Fruit fly (Drosophila melanogaster): ENCODE measurements around the gene CG42481.

CG42481 gene

dm6 chr3L:13298923-13299322, at the start of gene CG42481:
TSS of gene CG42481 (minus strand) at chr3L:13299023.
- no peak for TF ChIP-seq CG14711 (tag; optimal IDR thresholded peaks at IDR 0.05)
- TF ChIP-seq kay (GFP tag; ENCODE audit: borderline replicate concordance) = no peak
- no peak for TF ChIP-seq Clk (GFP tag; optimal IDR thresholded peaks at IDR 0.05)
- no peak for TF ChIP-seq Hr96 (GFP tag; optimal IDR thresholded peaks at IDR 0.05)
- no peak for TF ChIP-seq Crg-1 (GFP tag; optimal IDR thresholded peaks at IDR 0.05)
- no peak for TF ChIP-seq bab1 (GFP tag; optimal IDR thresholded peaks at IDR 0.05)
- TF ChIP-seq ovo (GFP tag; optimal IDR thresholded peaks at IDR 0.05) = no peak
- no peak for TF ChIP-seq cnc (optimal IDR thresholded peaks at IDR 0.05)
- no peak for TF ChIP-seq CG1620 (GFP tag; optimal IDR thresholded peaks at IDR 0.05)
- no peak for TF ChIP-seq Mnt (GFP tag; optimal IDR thresholded peaks at IDR 0.05)

- TF ChIP-seq Crg-1 (GFP tag; optimal IDR thresholded peaks at IDR 0.05) (no peak), Hr96 (GFP tag; optimal IDR thresholded peaks at IDR 0.05) (no peak), cnc (optimal IDR thresholded peaks at IDR 0.05) (no peak), CG1620 (GFP tag; optimal IDR thresholded peaks at IDR 0.05) (no peak), CG33017 (tag; optimal IDR thresholded peaks at IDR 0.05) (no peak), bab1 (GFP tag; optimal IDR thresholded peaks at IDR 0.05) (no peak), Clk (GFP tag; optimal IDR thresholded peaks at IDR 0.05) (no peak), toe (GFP tag; optimal IDR thresholded peaks at IDR 0.05) (no peak), CG7101 (tag; optimal IDR thresholded peaks at IDR 0.05) (no peak), CG12768 (GFP tag; optimal IDR thresholded peaks at IDR 0.05) (no peak), cic (GFP tag; optimal IDR thresholded peaks at IDR 0.05) (no peak), Mnt (GFP tag; optimal IDR thresholded peaks at IDR 0.05) (no peak), kay (GFP tag; ENCODE audit: borderline replicate concordance) (no peak)
These were observed 30.0 kb upstream of the CG42481 start, which contains the start of gene CG14113 for dm6 chr3L:13328835-13329234. TSS of gene CG14113 (plus strand) at chr3L:13329135.

dm6 chr3L:13312250-13312649, 13.4 kb upstream of the CG42481 start:
- TF ChIP-seq kay (GFP tag; ENCODE audit: borderline replicate concordance) = no peak
- TF ChIP-seq cic (GFP tag; optimal IDR thresholded peaks at IDR 0.05) = no peak
- TF ChIP-seq Crg-1 (GFP tag; optimal IDR thresholded peaks at IDR 0.05) = no peak
- TF ChIP-seq pad (GFP tag; optimal IDR thresholded peaks at IDR 0.05) = no peak
- TF ChIP-seq CG7045 (GFP tag; optimal IDR thresholded peaks at IDR 0.05) = no peak
- no peak for TF ChIP-seq CG11617 (GFP tag; optimal IDR thresholded peaks at IDR 0.05)
- TF ChIP-seq CG14711 (tag; optimal IDR thresholded peaks at IDR 0.05) = no peak
- no peak for TF ChIP-seq CG1620 (GFP tag; optimal IDR thresholded peaks at IDR 0.05)
- TF ChIP-seq toe (GFP tag; optimal IDR thresholded peaks at IDR 0.05) = no peak
- no peak for TF ChIP-seq CG12768 (GFP tag; optimal IDR thresholded peaks at IDR 0.05)
- no peak for TF ChIP-seq cnc (optimal IDR thresholded peaks at IDR 0.05)
- TF ChIP-seq Hr96 (GFP tag; optimal IDR thresholded peaks at IDR 0.05) = no peak
- no peak for TF ChIP-seq tj (GFP tag; optimal IDR thresholded peaks at IDR 0.05)
- TF ChIP-seq Clk (GFP tag; optimal IDR thresholded peaks at IDR 0.05) = no peak
- TF ChIP-seq CG7101 (tag; optimal IDR thresholded peaks at IDR 0.05) = no peak

dm6 chr3L:13301787-13302186, 3.0 kb upstream of the CG42481 start:
- no peak for TF ChIP-seq CG33017 (tag; optimal IDR thresholded peaks at IDR 0.05)
- TF ChIP-seq tj (GFP tag; optimal IDR thresholded peaks at IDR 0.05) = no peak
- no peak for TF ChIP-seq CG14711 (tag; optimal IDR thresholded peaks at IDR 0.05)
- no peak for TF ChIP-seq CG5204 (GFP tag; optimal IDR thresholded peaks at IDR 0.05)
- no peak for TF ChIP-seq bab1 (GFP tag; optimal IDR thresholded peaks at IDR 0.05)
- no peak for TF ChIP-seq CG12768 (GFP tag; optimal IDR thresholded peaks at IDR 0.05)
- TF ChIP-seq CG7045 (GFP tag; optimal IDR thresholded peaks at IDR 0.05) = no peak
- no peak for TF ChIP-seq kay (GFP tag; ENCODE audit: borderline replicate concordance)
- TF ChIP-seq CG1620 (GFP tag; optimal IDR thresholded peaks at IDR 0.05) = no peak
- TF ChIP-seq CG11617 (GFP tag; optimal IDR thresholded peaks at IDR 0.05) = no peak

- no peak for TF ChIP-seq tj (GFP tag; optimal IDR thresholded peaks at IDR 0.05)
- no peak for TF ChIP-seq kay (GFP tag; ENCODE audit: borderline replicate concordance)
- TF ChIP-seq toe (GFP tag; optimal IDR thresholded peaks at IDR 0.05) = no peak
- no peak for TF ChIP-seq CG33017 (tag; optimal IDR thresholded peaks at IDR 0.05)
- TF ChIP-seq Hr96 (GFP tag; optimal IDR thresholded peaks at IDR 0.05) = no peak
- no peak for TF ChIP-seq ovo (GFP tag; optimal IDR thresholded peaks at IDR 0.05)
- TF ChIP-seq Clk (GFP tag; optimal IDR thresholded peaks at IDR 0.05) = no peak
- TF ChIP-seq cic (GFP tag; optimal IDR thresholded peaks at IDR 0.05) = no peak
- TF ChIP-seq bab1 (GFP tag; optimal IDR thresholded peaks at IDR 0.05) = no peak
- TF ChIP-seq pad (GFP tag; optimal IDR thresholded peaks at IDR 0.05) = no peak
- no peak for TF ChIP-seq CG14711 (tag; optimal IDR thresholded peaks at IDR 0.05)
- TF ChIP-seq Crg-1 (GFP tag; optimal IDR thresholded peaks at IDR 0.05) = no peak
- TF ChIP-seq CG7101 (tag; optimal IDR thresholded peaks at IDR 0.05) = no peak
- no peak for TF ChIP-seq CG7045 (GFP tag; optimal IDR thresholded peaks at IDR 0.05)
- TF ChIP-seq CG5204 (GFP tag; optimal IDR thresholded peaks at IDR 0.05) = no peak
These were observed 2.5 kb upstream of the CG42481 start, which contains the start of gene SP for dm6 chr3L:13301335-13301734. TSS of gene SP (plus strand) at chr3L:13301635.

dm6 chr3L:13300052-13300451, 1.2 kb upstream of the CG42481 start, which contains the start of gene CG43147:
TSS of gene CG43147 (minus strand) at chr3L:13300152.
- TF ChIP-seq cnc (optimal IDR thresholded peaks at IDR 0.05) (no peak), Mnt (GFP tag; optimal IDR thresholded peaks at IDR 0.05) (no peak), CG1620 (GFP tag; optimal IDR thresholded peaks at IDR 0.05) (no peak), kay (GFP tag; ENCODE audit: borderline replicate concordance) (no peak), bab1 (GFP tag; optimal IDR thresholded peaks at IDR 0.05) (no peak), toe (GFP tag; optimal IDR thresholded peaks at IDR 0.05) (no peak), Crg-1 (GFP tag; optimal IDR thresholded peaks at IDR 0.05) (no peak), cic (GFP tag; optimal IDR thresholded peaks at IDR 0.05) (no peak)

- TF ChIP-seq bab1 (GFP tag; optimal IDR thresholded peaks at IDR 0.05) (no peak), pad (GFP tag; optimal IDR thresholded peaks at IDR 0.05) (no peak), Crg-1 (GFP tag; optimal IDR thresholded peaks at IDR 0.05) (no peak), CG33017 (tag; optimal IDR thresholded peaks at IDR 0.05) (no peak), Hr96 (GFP tag; optimal IDR thresholded peaks at IDR 0.05) (no peak), tj (GFP tag; optimal IDR thresholded peaks at IDR 0.05) (no peak), CG14711 (tag; optimal IDR thresholded peaks at IDR 0.05) (no peak), cnc (optimal IDR thresholded peaks at IDR 0.05) (no peak), CG11617 (GFP tag; optimal IDR thresholded peaks at IDR 0.05) (no peak), CG1620 (GFP tag; optimal IDR thresholded peaks at IDR 0.05) (no peak), toe (GFP tag; optimal IDR thresholded peaks at IDR 0.05) (no peak), cic (GFP tag; optimal IDR thresholded peaks at IDR 0.05) (no peak), CG12768 (GFP tag; optimal IDR thresholded peaks at IDR 0.05) (no peak)
These were observed 2.1 kb downstream of the CG42481 start, which contains the start of gene Sfp70A4 for dm6 chr3L:13296760-13297159. TSS of gene Sfp70A4 (minus strand) at chr3L:13296860.
